Worm (Caenorhabditis elegans): ENCODE data around the gene srh-24.

ce11 chrV:13934545-13934944, 26.3 kb downstream of the srh-24 start, which contains the start of gene R10D12.1:
- TF ChIP-seq ceh-44 (GFP tag; IDR thresholded peaks at IDR 0.05) = no peak
- no peak for TF ChIP-seq snpc-4 (tag; optimal IDR thresholded peaks at IDR 0.05)
